Fruit fly (Drosophila melanogaster) whole organism, prepupa: ENCODE results near the gene Hnf4.

ENCODE experiments used
- CG16779 ChIP-seq: fragments of 200-800 bp; sonication (Bioruptor generic); optimal IDR thresholded peaks from 3 replicates; lab custom pipeline; 2017; ENCODE audit warnings: missing biosample characterization, mild to moderate bottlenecking, missing genetic modification characterization
- CG31627 ChIP-seq: fragments of 200-800 bp; sonication (Bioruptor generic); optimal IDR thresholded peaks from 3 replicates; lab custom pipeline; 2016; ENCODE audit warnings: missing biosample characterization, missing genetic modification characterization
- CG8319 ChIP-seq: fragments of 200-800 bp; sonication (Bioruptor generic); optimal IDR thresholded peaks from 3 replicates; lab custom pipeline; 2016; ENCODE audit warnings: missing biosample characterization, missing genetic modification characterization
- CG9139 ChIP-seq: fragments of 200-800 bp; sonication (Bioruptor generic); optimal IDR thresholded peaks from 3 replicates; lab custom pipeline; 2017; ENCODE audit warnings: missing biosample characterization, mild to moderate bottlenecking, missing genetic modification characterization
- Gug ChIP-seq: fragments of 200-800 bp; sonication (Bioruptor generic); IDR thresholded peaks from 2 replicates; pipeline ENCODE4 v1.3.6; 2022; ENCODE audit warnings: missing biosample characterization, missing genetic modification characterization
- Hr39 ChIP-seq: fragments of 200-800 bp; sonication (Bioruptor generic); optimal IDR thresholded peaks from 2 replicates; lab custom pipeline; 2016; ENCODE audit warnings: missing biosample characterization, missing genetic modification characterization
- Sox15 ChIP-seq: fragments of 200-800 bp; sonication (Bioruptor generic); optimal IDR thresholded peaks from 3 replicates; lab custom pipeline; 2016; ENCODE audit warnings: missing biosample characterization, missing genetic modification characterization
- achi ChIP-seq: fragments of 200-800 bp; sonication (Bioruptor generic); optimal IDR thresholded peaks from 3 replicates; lab custom pipeline; 2016; ENCODE audit warnings: missing biosample characterization, missing genetic modification characterization
- dac ChIP-seq: fragments of 200-800 bp; sonication (Bioruptor generic); optimal IDR thresholded peaks from 2 replicates; lab custom pipeline; 2017; ENCODE audit warnings: missing biosample characterization, mild to moderate bottlenecking, missing genetic modification characterization
- dsx ChIP-seq: fragments of 200-800 bp; optimal IDR thresholded peaks from 3 replicates; lab custom pipeline; 2019; ENCODE audit warnings: missing biosample characterization, mild to moderate bottlenecking, missing genetic modification characterization, moderate library complexity; ENCODE audit not compliant: poor library complexity, severe bottlenecking
- fd85E ChIP-seq: fragments of 200-800 bp; sonication (Bioruptor generic); optimal IDR thresholded peaks from 3 replicates; lab custom pipeline; 2016; ENCODE audit warnings: missing biosample characterization, missing genetic modification characterization
- vri ChIP-seq: fragments of 200-800 bp; sonication (Bioruptor generic); optimal IDR thresholded peaks from 3 replicates; lab custom pipeline; 2016; ENCODE audit warnings: missing biosample characterization, mild to moderate bottlenecking, missing genetic modification characterization

DNA sequence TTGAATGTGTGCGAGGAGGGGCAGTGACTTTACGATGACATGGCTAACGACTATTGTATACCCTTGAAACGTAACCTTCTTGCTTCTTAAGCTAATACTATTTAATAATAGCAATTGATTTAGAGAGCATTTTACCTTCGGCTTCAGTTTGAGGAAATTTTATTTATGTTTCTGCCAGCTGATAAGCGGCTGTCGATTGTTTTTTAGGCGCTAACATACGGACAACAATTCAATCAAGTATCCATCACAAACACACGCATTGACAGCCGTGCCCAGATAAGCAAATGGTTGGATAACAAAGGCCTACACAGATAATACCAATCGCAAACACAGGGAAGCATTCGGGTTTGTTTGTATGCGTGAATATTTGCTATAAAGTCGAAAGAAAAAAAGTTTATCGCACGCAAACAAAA is 28.8 kb upstream of the Hnf4 start:
- TF ChIP-seq achi (GFP tag; lab: Kevin White, UChicago) (no peak), vri (peak; percentile 86), fd85E (no peak), CG9139 (GFP tag; lab: Kevin White, UChicago) (no peak), CG8319 (peak; percentile 15), CG16779 (tag; lab: Kevin White, UChicago) (no peak), Gug (GFP tag; lab: Robert Waterston, UW) (no peak), dac (no peak), CG31627 (GFP tag; lab: Kevin White, UChicago) (peak; percentile 29), dsx (GFP tag; lab: Kevin White, UChicago) (no peak), Sox15 (GFP tag; lab: Kevin White, UChicago) (no peak), Hr39 (GFP tag; lab: Kevin White, UChicago) (peak; percentile 28)
